Worm (Caenorhabditis elegans) whole organism, L3 larva: ENCODE measurements around the gene str-170.

Experiments used
- ceh-28 ChIP-seq: fragments of 150-350 bp; optimal IDR thresholded peaks from 2 replicates; lab custom pipeline; 2014; ENCODE audit warnings: missing biosample characterization, missing genetic modification reagents, missing genetic modification characterization
- ceh-82 ChIP-seq: fragments of 150-350 bp; optimal IDR thresholded peaks from 2 replicates; lab custom pipeline; 2014; ENCODE audit warnings: missing biosample characterization, missing genetic modification characterization
- eor-1 ChIP-seq, 2 experiments: fragments of 150-350 bp; optimal IDR thresholded peaks; 2 replicates each; lab custom pipeline; 2014 to 2018; ENCODE audit warnings: missing biosample characterization in 2 of 2, missing genetic modification characterization in 2 of 2
- fkh-10 ChIP-seq: sonication (generic microtip); optimal IDR thresholded peaks from 2 replicates; lab custom pipeline; 2017; ENCODE audit warnings: missing biosample characterization, missing genetic modification reagents, missing genetic modification characterization
- mdl-1 ChIP-seq: fragments of 150-350 bp; optimal IDR thresholded peaks from 2 replicates; lab custom pipeline; 2014; ENCODE audit warnings: missing biosample characterization, missing genetic modification characterization
- nhr-12 ChIP-seq: fragments of 150-350 bp; optimal IDR thresholded peaks from 2 replicates; lab custom pipeline; 2014; ENCODE audit warnings: missing biosample characterization, missing genetic modification characterization
- nhr-76 ChIP-seq: fragments of 150-350 bp; sonication (generic microtip); optimal IDR thresholded peaks from 5 replicates; lab custom pipeline; 2014; ENCODE audit warnings: missing biosample characterization, missing genetic modification characterization
- unc-62 ChIP-seq: fragments of 150-350 bp; sonication (generic microtip); optimal IDR thresholded peaks from 4 replicates; lab custom pipeline; 2014; ENCODE audit warnings: missing biosample characterization, missing genetic modification reagents, missing genetic modification characterization

ce11 chrIV:4856195-4856594, 21.0 kb upstream of the str-170 start, which contains the start of gene Y17G9A.2:
- TF ChIP-seq nhr-76 (tag; lab: Kevin White, UChicago) (no peak), eor-1 (tag; optimal IDR thresholded peaks at IDR 0.05; lab: Kevin White, UChicago) (no peak), ceh-28 (no peak), mdl-1 (tag; lab: Kevin White, UChicago) (no peak), nhr-12 (no peak), fkh-10 (no peak), unc-62 (GFP tag; lab: Kevin White, UChicago) (no peak), ceh-82 (tag; lab: Kevin White, UChicago) (no peak)
